Worm (Caenorhabditis elegans) whole organism, L3 larva: ENCODE measurements around the gene ZK285.2.

Experiments
- R02D3.7 ChIP-seq: fragments of 150-350 bp; optimal IDR thresholded peaks from 2 replicates; lab custom pipeline; 2014; ENCODE audit warnings: missing biosample characterization, missing genetic modification characterization
- aly-2 ChIP-seq: fragments of 150-350 bp; optimal IDR thresholded peaks from 2 replicates; lab custom pipeline; 2014; ENCODE audit warnings: missing biosample characterization, missing genetic modification characterization
- ceh-16 ChIP-seq: sonication (generic microtip); optimal IDR thresholded peaks from 2 replicates; lab custom pipeline; 2017; ENCODE audit warnings: missing biosample characterization, missing genetic modification characterization
- ceh-28 ChIP-seq: fragments of 150-350 bp; optimal IDR thresholded peaks from 2 replicates; lab custom pipeline; 2014; ENCODE audit warnings: missing biosample characterization, missing genetic modification reagents, missing genetic modification characterization
- ceh-82 ChIP-seq: fragments of 150-350 bp; optimal IDR thresholded peaks from 2 replicates; lab custom pipeline; 2014; ENCODE audit warnings: missing biosample characterization, missing genetic modification characterization
- ceh-9 ChIP-seq: sonication (generic microtip); optimal IDR thresholded peaks from 2 replicates; lab custom pipeline; 2018; ENCODE audit warnings: missing biosample characterization, missing genetic modification characterization
- daf-12 ChIP-seq: fragments of 150-350 bp; optimal IDR thresholded peaks from 2 replicates; lab custom pipeline; 2014; ENCODE audit warnings: missing biosample characterization, missing genetic modification reagents, missing genetic modification characterization
- egl-27 ChIP-seq: sonication (generic microtip); optimal IDR thresholded peaks from 4 replicates; lab custom pipeline; 2017; ENCODE audit warnings: missing biosample characterization, missing genetic modification reagents, missing genetic modification characterization
- egl-5 ChIP-seq: fragments of 150-350 bp; optimal IDR thresholded peaks from 2 replicates; lab custom pipeline; 2017; ENCODE audit warnings: missing biosample characterization, missing genetic modification reagents, missing genetic modification characterization, inconsistent platforms
- elt-1 ChIP-seq: fragments of 150-350 bp; optimal IDR thresholded peaks from 2 replicates; lab custom pipeline; 2014; ENCODE audit warnings: missing biosample characterization, missing genetic modification characterization
- elt-2 ChIP-seq: sonication (generic microtip); optimal IDR thresholded peaks from 2 replicates; lab custom pipeline; 2016; ENCODE audit warnings: missing genetic modification reagents, mild to moderate bottlenecking, missing genetic modification characterization, missing compliant biosample characterization
- elt-3 ChIP-seq, 3 experiments: fragments of 150-350 bp in 1 of 3; sonication (generic microtip) in 2 of 3; optimal IDR thresholded peaks; 2 replicates in 2 of 3; 4 replicates in 1 of 3; lab custom pipeline; 2014 to 2017; ENCODE audit warnings: missing biosample characterization in 3 of 3, missing genetic modification characterization in 3 of 3
- eor-1 ChIP-seq, 2 experiments: fragments of 150-350 bp; optimal IDR thresholded peaks; 2 replicates each; lab custom pipeline; 2014 to 2018; ENCODE audit warnings: missing biosample characterization in 2 of 2, missing genetic modification characterization in 2 of 2
- fkh-10 ChIP-seq: sonication (generic microtip); optimal IDR thresholded peaks from 2 replicates; lab custom pipeline; 2017; ENCODE audit warnings: missing biosample characterization, missing genetic modification reagents, missing genetic modification characterization
- fkh-2 ChIP-seq: fragments of 150-350 bp; optimal IDR thresholded peaks from 2 replicates; lab custom pipeline; 2014; ENCODE audit warnings: missing biosample characterization, missing genetic modification reagents, missing genetic modification characterization
- hmg-11 ChIP-seq: sonication (generic microtip); optimal IDR thresholded peaks from 2 replicates; lab custom pipeline; 2016; ENCODE audit warnings: missing genetic modification characterization, missing compliant biosample characterization
- jun-1 ChIP-seq: fragments of 150-350 bp; optimal IDR thresholded peaks from 2 replicates; lab custom pipeline; 2014; ENCODE audit warnings: missing biosample characterization, missing genetic modification reagents, missing genetic modification characterization
- lin-39 ChIP-seq: fragments of 150-350 bp; optimal IDR thresholded peaks from 2 replicates; lab custom pipeline; 2018; ENCODE audit warnings: missing biosample characterization, missing genetic modification reagents, missing genetic modification characterization
- lsy-12 ChIP-seq: sonication (generic microtip); optimal IDR thresholded peaks from 2 replicates; lab custom pipeline; 2016; ENCODE audit warnings: mild to moderate bottlenecking, missing genetic modification characterization, missing compliant biosample characterization
- mdl-1 ChIP-seq: fragments of 150-350 bp; optimal IDR thresholded peaks from 2 replicates; lab custom pipeline; 2014; ENCODE audit warnings: missing biosample characterization, missing genetic modification characterization
- mml-1 ChIP-seq: fragments of 150-350 bp; sonication (generic microtip); optimal IDR thresholded peaks from 3 replicates; lab custom pipeline; 2014; ENCODE audit warnings: missing biosample characterization, missing genetic modification characterization
- nfya-1 ChIP-seq: sonication (generic microtip); optimal IDR thresholded peaks from 2 replicates; lab custom pipeline; 2017; ENCODE audit warnings: missing genetic modification characterization, mild to moderate bottlenecking, missing compliant biosample characterization, antibody characterized with exemption, moderate library complexity; ENCODE audit not compliant: insufficient read depth
- nhr-11 ChIP-seq: fragments of 150-350 bp; optimal IDR thresholded peaks from 2 replicates; lab custom pipeline; 2014; ENCODE audit warnings: missing biosample characterization, missing genetic modification characterization
- nhr-12 ChIP-seq: fragments of 150-350 bp; optimal IDR thresholded peaks from 2 replicates; lab custom pipeline; 2014; ENCODE audit warnings: missing biosample characterization, missing genetic modification characterization
- nhr-23 ChIP-seq: fragments of 150-350 bp; optimal IDR thresholded peaks from 2 replicates; lab custom pipeline; 2014; ENCODE audit warnings: missing biosample characterization, missing genetic modification reagents, missing genetic modification characterization
- nhr-237 ChIP-seq: fragments of 150-350 bp; optimal IDR thresholded peaks from 2 replicates; lab custom pipeline; 2014; ENCODE audit warnings: missing biosample characterization, missing genetic modification characterization
- nhr-28 ChIP-seq: fragments of 150-350 bp; optimal IDR thresholded peaks from 2 replicates; lab custom pipeline; 2014; ENCODE audit warnings: missing biosample characterization, missing genetic modification characterization
- nhr-43 ChIP-seq: sonication (generic microtip); optimal IDR thresholded peaks from 2 replicates; lab custom pipeline; 2016; ENCODE audit warnings: mild to moderate bottlenecking, missing genetic modification characterization, missing compliant biosample characterization; ENCODE audit not compliant: poor library complexity, severe bottlenecking
- nhr-67 ChIP-seq: fragments of 150-350 bp; optimal IDR thresholded peaks from 2 replicates; lab custom pipeline; 2014; ENCODE audit warnings: missing biosample characterization, missing genetic modification characterization
- nhr-76 ChIP-seq: fragments of 150-350 bp; sonication (generic microtip); optimal IDR thresholded peaks from 5 replicates; lab custom pipeline; 2014; ENCODE audit warnings: missing biosample characterization, missing genetic modification characterization
- nhr-77 ChIP-seq: fragments of 150-350 bp; optimal IDR thresholded peaks from 2 replicates; lab custom pipeline; 2014; ENCODE audit warnings: missing biosample characterization, missing genetic modification characterization
- pha-4 ChIP-seq: fragments of 150-350 bp; optimal IDR thresholded peaks from 2 replicates; lab custom pipeline; 2014; ENCODE audit warnings: missing biosample characterization, missing genetic modification reagents, missing genetic modification characterization
- pqm-1 ChIP-seq: fragments of 150-350 bp; optimal IDR thresholded peaks from 2 replicates; lab custom pipeline; 2017; ENCODE audit warnings: missing biosample characterization, missing genetic modification characterization, inconsistent platforms
- sea-2 ChIP-seq: fragments of 150-350 bp; sonication (generic microtip); optimal IDR thresholded peaks from 4 replicates; lab custom pipeline; 2014; ENCODE audit warnings: missing biosample characterization, missing genetic modification reagents, missing genetic modification characterization
- skn-1 ChIP-seq: fragments of 150-350 bp; optimal IDR thresholded peaks from 2 replicates; lab custom pipeline; 2014; ENCODE audit warnings: missing biosample characterization, missing genetic modification characterization
- snpc-4 ChIP-seq: fragments of 150-350 bp; optimal IDR thresholded peaks from 2 replicates; lab custom pipeline; 2014; ENCODE audit warnings: missing biosample characterization, missing genetic modification characterization
- tbx-2 ChIP-seq: sonication (generic microtip); optimal IDR thresholded peaks from 2 replicates; lab custom pipeline; 2016; ENCODE audit warnings: mild to moderate bottlenecking, missing genetic modification characterization, missing compliant biosample characterization
- unc-39 ChIP-seq: sonication (generic microtip); optimal IDR thresholded peaks from 4 replicates; lab custom pipeline; 2017; ENCODE audit warnings: missing biosample characterization, missing genetic modification characterization
- unc-62 ChIP-seq: fragments of 150-350 bp; sonication (generic microtip); optimal IDR thresholded peaks from 4 replicates; lab custom pipeline; 2014; ENCODE audit warnings: missing biosample characterization, missing genetic modification reagents, missing genetic modification characterization
- zag-1 ChIP-seq: fragments of 150-350 bp; optimal IDR thresholded peaks from 2 replicates; lab custom pipeline; 2014; ENCODE audit warnings: missing biosample characterization, missing genetic modification characterization
- ztf-4 ChIP-seq: fragments of 150-350 bp; optimal IDR thresholded peaks from 2 replicates; lab custom pipeline; 2014; ENCODE audit warnings: missing biosample characterization, missing genetic modification characterization

Gene ZK285.2

ce11 chrV:16049177-16049576 lies 2.5 kb downstream of the ZK285.2 start, which contains the start of gene best-12:
best-12 (plus strand) TSS chrV:16049477.
- no peak for TF ChIP-seq nhr-11 (tag; lab: Kevin White, UChicago)
- no peak for TF ChIP-seq lsy-12 (tag; lab: Kevin White, UChicago)
- no peak for TF ChIP-seq skn-1 (tag; lab: Kevin White, UChicago)
- no peak for TF ChIP-seq zag-1
- no peak for TF ChIP-seq lin-39 (tag; lab: Kevin White, UChicago)
- no peak for TF ChIP-seq nhr-77 (tag; lab: Kevin White, UChicago)
- TF ChIP-seq nfya-1 (tag; lab: Kevin White, UChicago): no peak
- TF ChIP-seq fkh-2: no peak
- TF ChIP-seq tbx-2 (tag; lab: Kevin White, UChicago): no peak
- TF ChIP-seq elt-3 (tag; optimal IDR thresholded peaks at IDR 0.05; lab: Kevin White, UChicago): no peak
- no peak for TF ChIP-seq aly-2
- no peak for TF ChIP-seq nhr-67 (tag; lab: Kevin White, UChicago)
- no peak for TF ChIP-seq fkh-10 (GFP tag; lab: Kevin White, UChicago)
- no peak for TF ChIP-seq pqm-1 (tag; lab: Kevin White, UChicago)

ce11 chrV:16053373-16053772 lies 6.7 kb downstream of the ZK285.2 start, which contains the start of gene F14H3.3:
F14H3.3 (minus strand) TSS chrV:16053473.
- TF ChIP-seq nhr-12 (tag; lab: Kevin White, UChicago) (no peak), egl-27 (tag; lab: Kevin White, UChicago) (no peak), pha-4 (tag; lab: Kevin White, UChicago) (no peak), mdl-1 (tag; lab: Kevin White, UChicago) (no peak), unc-62 (GFP tag; lab: Kevin White, UChicago) (no peak), nfya-1 (tag; lab: Kevin White, UChicago) (no peak)

- no peak for TF ChIP-seq tbx-2 (tag; lab: Kevin White, UChicago)
- no peak for TF ChIP-seq nhr-12 (tag; lab: Kevin White, UChicago)
- no peak for TF ChIP-seq nhr-237 (tag; lab: Kevin White, UChicago)
- TF ChIP-seq ceh-82: no peak
- no peak for TF ChIP-seq ceh-9
- no peak for TF ChIP-seq mml-1 (tag; lab: Kevin White, UChicago)
- TF ChIP-seq sea-2 (GFP tag; lab: Kevin White, UChicago): no peak
- TF ChIP-seq nhr-67 (tag; lab: Kevin White, UChicago): no peak
- TF ChIP-seq zag-1: no peak
- TF ChIP-seq egl-5 (tag; lab: Kevin White, UChicago): no peak
- TF ChIP-seq snpc-4 (tag; lab: Kevin White, UChicago): no peak
- no peak for TF ChIP-seq nhr-76
- TF ChIP-seq lsy-12 (tag; lab: Kevin White, UChicago): no peak
- TF ChIP-seq lin-39 (tag; lab: Kevin White, UChicago): no peak
- no peak for TF ChIP-seq unc-62 (GFP tag; lab: Kevin White, UChicago)
- no peak for TF ChIP-seq nhr-23 (tag; lab: Kevin White, UChicago)
These were observed 8.4 kb downstream of the ZK285.2 start, which contains the start of gene F14H3.4 for ce11 chrV:16055031-16055430. F14H3.4 (minus strand) TSS chrV:16055072.

- TF ChIP-seq ceh-82: no peak
- TF ChIP-seq ceh-28 (tag; lab: Kevin White, UChicago): no peak
- TF ChIP-seq lin-39 (tag; lab: Kevin White, UChicago): no peak
- no peak for TF ChIP-seq nhr-237 (tag; lab: Kevin White, UChicago)
- TF ChIP-seq elt-1 (tag; lab: Kevin White, UChicago): no peak
- TF ChIP-seq elt-2 (tag; lab: Kevin White, UChicago): no peak
- no peak for TF ChIP-seq daf-12 (tag; lab: Kevin White, UChicago)
- TF ChIP-seq aly-2: no peak
- TF ChIP-seq ceh-9: no peak
- TF ChIP-seq, all 47 proteins: peak for 0
These were observed 10.4 kb downstream of the ZK285.2 start, which contains the start of gene F14H3.5 for ce11 chrV:16057010-16057463. F14H3.5 (minus strand) TSS chrV:16057060.

- TF ChIP-seq nhr-76 (no peak), nhr-43 (no peak), fkh-2 (no peak), eor-1 (tag; optimal IDR thresholded peaks at IDR 0.05; lab: Kevin White, UChicago) (no peak), daf-12 (tag; lab: Kevin White, UChicago) (no peak), hmg-11 (tag; lab: Kevin White, UChicago) (no peak), aly-2 (no peak), nhr-28 (tag; lab: Kevin White, UChicago) (no peak), skn-1 (tag; lab: Kevin White, UChicago) (no peak), R02D3.7 (tag; lab: Kevin White, UChicago) (no peak), ztf-4 (tag; lab: Kevin White, UChicago) (no peak), unc-62 (GFP tag; lab: Kevin White, UChicago) (no peak), lin-39 (tag; lab: Kevin White, UChicago) (no peak), unc-39 (no peak), jun-1 (tag; lab: Kevin White, UChicago) (no peak), ceh-16 (tag; lab: Kevin White, UChicago) (no peak), fkh-10 (GFP tag; lab: Kevin White, UChicago) (no peak), lsy-12 (tag; lab: Kevin White, UChicago) (no peak), mml-1 (tag; lab: Kevin White, UChicago) (no peak)
These were observed 12.2 kb downstream of the ZK285.2 start, which contains the start of gene F14H3.6 for ce11 chrV:16058872-16059271. F14H3.6 (minus strand) TSS chrV:16058893.
